Fruit fly (Drosophila melanogaster) Kc167 (cell line): ENCODE results near the gene strat.

Experiments used
- Myc ChIP-seq: fragments of >200 bp; optimal IDR thresholded peaks from 2 replicates; lab custom pipeline; 2017; ENCODE audit warnings: missing external identifiers
- Sin3A ChIP-seq: fragments of >200 bp; optimal IDR thresholded peaks from 2 replicates; lab custom pipeline; 2018; ENCODE audit warnings: missing external identifiers
- h ChIP-seq: fragments of >200 bp; optimal IDR thresholded peaks from 3 replicates; lab custom pipeline; 2018; ENCODE audit warnings: missing external identifiers
- insv ChIP-seq: fragments of >200 bp; optimal IDR thresholded peaks from 3 replicates; lab custom pipeline; 2018; ENCODE audit warnings: missing external identifiers
- psq ChIP-seq: fragments of >200 bp; optimal IDR thresholded peaks from 2 replicates; lab custom pipeline; 2017; ENCODE audit warnings: missing external identifiers
- ttk ChIP-seq: sonication (Bioruptor generic); optimal IDR thresholded peaks from 2 replicates; lab custom pipeline; 2017; ENCODE audit warnings: missing external identifiers

The strat gene

dm6 chr2L:8351864-8352263, 31.7 kb downstream of the strat start, which contains the start of gene Mur29B:
Gene Mur29B, plus strand, starts transcription at chr2L:8352187.
- TF ChIP-seq ttk (lab: Kevin White, UChicago): no peak
- TF ChIP-seq insv (lab: Kevin White, UChicago): no peak
- no peak for TF ChIP-seq Sin3A (lab: Kevin White, UChicago)
- TF ChIP-seq h (lab: Kevin White, UChicago): no peak
- TF ChIP-seq psq (lab: Kevin White, UChicago): no peak
- no peak for TF ChIP-seq Myc (lab: Kevin White, UChicago)

- TF ChIP-seq ttk (lab: Kevin White, UChicago) (no peak), Sin3A (lab: Kevin White, UChicago) (no peak), Myc (lab: Kevin White, UChicago) (no peak), insv (lab: Kevin White, UChicago) (no peak), psq (lab: Kevin White, UChicago) (no peak), h (lab: Kevin White, UChicago) (no peak)
These were observed 35.3 kb downstream of the strat start for dm6 chr2L:8355419-8355818.

dm6 chr2L:8361204-8361952, 41.2 kb downstream of the strat start:
- TF ChIP-seq insv (lab: Kevin White, UChicago) (no peak), Myc (lab: Kevin White, UChicago) (no peak)

- no peak for TF ChIP-seq Sin3A (lab: Kevin White, UChicago)
- TF ChIP-seq psq (lab: Kevin White, UChicago): no peak
- no peak for TF ChIP-seq Myc (lab: Kevin White, UChicago)
- TF ChIP-seq h (lab: Kevin White, UChicago): no peak
- no peak for TF ChIP-seq insv (lab: Kevin White, UChicago)
- TF ChIP-seq ttk (lab: Kevin White, UChicago): no peak
These were observed 42.3 kb downstream of the strat start, which contains the start of gene CG7627 for dm6 chr2L:8362273-8362954. Gene CG7627, minus strand, starts transcription at chr2L:8362469.

- TF ChIP-seq Myc (lab: Kevin White, UChicago) (no peak), Sin3A (lab: Kevin White, UChicago) (no peak), h (lab: Kevin White, UChicago) (no peak), insv (lab: Kevin White, UChicago) (no peak), psq (lab: Kevin White, UChicago) (no peak), ttk (lab: Kevin White, UChicago) (no peak)
These were observed 42.8 kb downstream of the strat start for dm6 chr2L:8362955-8363285.

- TF ChIP-seq ttk (lab: Kevin White, UChicago) (no peak), psq (lab: Kevin White, UChicago) (no peak), Sin3A (lab: Kevin White, UChicago) (no peak), Myc (lab: Kevin White, UChicago) (no peak), insv (lab: Kevin White, UChicago) (no peak), h (lab: Kevin White, UChicago) (no peak)
These were observed 44.2 kb downstream of the strat start, which contains the start of the genes RpS13 and CSN8 for dm6 chr2L:8364006-8364956. Gene RpS13, minus strand, starts transcription at chr2L:8364662. Gene CSN8, plus strand, starts transcription at chr2L:8364855.

- TF ChIP-seq ttk (lab: Kevin White, UChicago) (no peak), Myc (lab: Kevin White, UChicago) (no peak), insv (lab: Kevin White, UChicago) (no peak), Sin3A (lab: Kevin White, UChicago) (no peak), psq (lab: Kevin White, UChicago) (no peak), h (lab: Kevin White, UChicago) (no peak)
These were observed 45.8 kb downstream of the strat start, which contains the start of gene Pp2A-29B for dm6 chr2L:8365701-8366643. Gene Pp2A-29B, plus strand, starts transcription at chr2L:8366038.
